Worm (Caenorhabditis elegans) whole organism, midembryonic: Measurements from ENCODE around the gene Y39B6A.43.

Source experiments
- ref-1 ChIP-seq: fragments of 200-800 bp; sonication (Bioruptor generic); conservative IDR thresholded peaks from 2 replicates; pipeline ENCODE4 v1.3.6; 2022; ENCODE audit warnings: missing genetic modification reagents, missing genetic modification characterization, missing compliant biosample characterization
- ztf-23 ChIP-seq: fragments of 200-800 bp; sonication (Bioruptor generic); IDR thresholded peaks from 2 replicates; pipeline ENCODE4 v1.3.6; 2022; ENCODE audit warnings: missing genetic modification reagents, missing genetic modification characterization, missing compliant biosample characterization
- ztf-29 ChIP-seq: fragments of 200-800 bp; sonication (Bioruptor generic); IDR thresholded peaks from 2 replicates; pipeline ENCODE4 v1.3.6; 2022; ENCODE audit warnings: missing genetic modification reagents, missing genetic modification characterization, missing compliant biosample characterization

DNA sequence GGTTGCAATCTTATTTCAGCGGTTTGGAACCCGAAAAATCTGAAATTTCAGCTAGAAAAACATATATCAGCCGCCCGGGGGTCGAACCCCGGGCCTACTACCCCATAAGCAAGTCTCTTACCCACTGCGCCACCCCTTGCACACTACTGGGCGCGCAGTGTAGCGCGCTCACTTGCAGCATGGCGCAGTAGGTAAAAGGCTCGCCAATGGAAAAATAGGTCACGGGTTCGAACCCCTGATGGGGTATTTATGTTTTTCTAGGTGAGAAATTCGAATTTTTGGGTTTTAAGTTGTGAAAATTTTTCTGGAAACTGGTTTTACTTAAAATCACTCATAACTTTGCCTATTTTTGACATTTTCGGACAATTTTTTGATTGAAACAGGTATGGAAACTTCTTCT is 55.1 kb downstream of the Y39B6A.43 start:
- TF ChIP-seq ztf-29 (no peak), ref-1 (GFP tag; lab: Robert Waterston, UW) (no peak), ztf-23 (GFP tag; lab: Robert Waterston, UW) (0 out of 2 replicates have a peak, but pooled peaks have one; percentile 58)
